Worm (Caenorhabditis elegans): ENCODE results near the gene alp-1.

The alp-1 gene

ce11 chrIV:8906164-8906563, 53.9 kb downstream of the alp-1 start, which contains the start of gene C27B7.6:
TSS of gene C27B7.6 (minus strand) at chrIV:8906345.
- TF ChIP-seq unc-55 (GFP tag; optimal IDR thresholded peaks at IDR 0.05) (peak; percentile 69), hlh-8 (tag; optimal IDR thresholded peaks at IDR 0.05) (no peak)

- TF ChIP-seq ahr-1 (tag; optimal IDR thresholded peaks at IDR 0.05) (no peak), nhr-232 (tag; optimal IDR thresholded peaks at IDR 0.05) (no peak), dmd-4 (tag; optimal IDR thresholded peaks at IDR 0.05; ENCODE audit: borderline replicate concordance) (no peak), hlh-30 (tag; optimal IDR thresholded peaks at IDR 0.05; ENCODE audit: insufficient read depth) (no peak), ceh-18 (tag; optimal IDR thresholded peaks at IDR 0.05) (no peak), pag-3 (tag; optimal IDR thresholded peaks at IDR 0.05; ENCODE audit: borderline replicate concordance) (no peak), rnt-1 (tag; optimal IDR thresholded peaks at IDR 0.05) (no peak), ceh-34 (tag; optimal IDR thresholded peaks at IDR 0.05) (no peak), ceh-45 (GFP tag; IDR thresholded peaks at IDR 0.05) (no peak), elt-2 (tag; optimal IDR thresholded peaks at IDR 0.05) (no peak), fkh-10 (GFP tag; optimal IDR thresholded peaks at IDR 0.05) (no peak)
Observed at ce11 chrIV:8906743-8907142, 54.4 kb downstream of the alp-1 start, which contains the start of gene C27B7.7. TSS of gene C27B7.7 (plus strand) at chrIV:8907043.
